Worm (Caenorhabditis elegans): ENCODE data around the gene klp-7.

- TF ChIP-seq tra-4 (tag; optimal IDR thresholded peaks at IDR 0.05) (no peak), flt-1 (GFP tag; IDR thresholded peaks at IDR 0.05) (no peak)
Measured at ce11 chrIII:10808802-10809201, 3.1 kb downstream of the klp-7 start.
